Fruit fly (Drosophila melanogaster) whole organism, embryonic: ENCODE measurements around the gene CG1494.

Source experiments
- CG11093 ChIP-seq: fragments of 200-800 bp; sonication (Bioruptor generic); IDR thresholded peaks from 3 replicates; pipeline ENCODE4 v1.3.6; 2022; ENCODE audit warnings: missing biosample characterization, missing genetic modification characterization
- CG12744 ChIP-seq: fragments of 200-800 bp; sonication (Bioruptor generic); optimal IDR thresholded peaks from 2 replicates; lab custom pipeline; 2016; ENCODE audit warnings: missing biosample characterization, missing genetic modification characterization
- CG13775 ChIP-seq: fragments of 200-800 bp; sonication (Bioruptor generic); optimal IDR thresholded peaks from 3 replicates; lab custom pipeline; 2017; ENCODE audit warnings: missing biosample characterization, mild to moderate bottlenecking, missing genetic modification characterization
- CG15514 ChIP-seq: fragments of 200-800 bp; sonication (Bioruptor generic); optimal IDR thresholded peaks from 3 replicates; lab custom pipeline; 2017; ENCODE audit warnings: missing biosample characterization, missing genetic modification characterization, mild to moderate bottlenecking, moderate library complexity, missing genetic modification reagents
- CG1602 ChIP-seq: fragments of 200-800 bp; sonication (Bioruptor generic); optimal IDR thresholded peaks from 3 replicates; lab custom pipeline; 2016; ENCODE audit warnings: missing biosample characterization, missing genetic modification characterization
- CG1603 ChIP-seq: fragments of 200-800 bp; sonication (Bioruptor generic); optimal IDR thresholded peaks from 2 replicates; lab custom pipeline; 2019; ENCODE audit warnings: missing biosample characterization, mild to moderate bottlenecking, missing genetic modification characterization, moderate library complexity
- CG17328 ChIP-seq: fragments of 200-800 bp; sonication (Bioruptor generic); IDR thresholded peaks from 2 replicates; pipeline ENCODE4 v1.3.6; 2022; ENCODE audit warnings: missing biosample characterization, missing genetic modification characterization
- CG18599 ChIP-seq: fragments of 200-800 bp; sonication (Bioruptor generic); optimal IDR thresholded peaks from 3 replicates; lab custom pipeline; 2017; ENCODE audit warnings: missing biosample characterization, missing genetic modification characterization, mild to moderate bottlenecking, moderate library complexity, missing genetic modification reagents
- CG18764 ChIP-seq: fragments of 200-800 bp; sonication (Bioruptor generic); optimal IDR thresholded peaks from 3 replicates; lab custom pipeline; 2016; ENCODE audit warnings: missing biosample characterization, missing genetic modification characterization
- CG3065 ChIP-seq: fragments of 200-800 bp; sonication (Bioruptor generic); optimal IDR thresholded peaks from 2 replicates; lab custom pipeline; 2016; ENCODE audit warnings: missing biosample characterization, missing genetic modification characterization
- CG31365 ChIP-seq: fragments of 200-800 bp; sonication (Bioruptor generic); optimal IDR thresholded peaks from 2 replicates; lab custom pipeline; 2018; ENCODE audit warnings: missing biosample characterization, mild to moderate bottlenecking, missing genetic modification characterization
- CG31441 ChIP-seq: fragments of 200-800 bp; sonication (Bioruptor generic); IDR thresholded peaks from 2 replicates; pipeline ENCODE4 v1.3.6; 2022; ENCODE audit warnings: missing biosample characterization, missing genetic modification characterization
- CG3726 ChIP-seq: fragments of 200-800 bp; sonication (Bioruptor generic); IDR thresholded peaks from 3 replicates; pipeline ENCODE4, ENCODE4 v1.3.6; 2022; ENCODE audit warnings: missing biosample characterization, missing genetic modification characterization
- CG6175 ChIP-seq: fragments of 200-800 bp; sonication (Bioruptor generic); IDR thresholded peaks from 3 replicates; pipeline ENCODE4 v1.3.6; 2022; ENCODE audit warnings: missing biosample characterization, missing genetic modification characterization
- CG6765 ChIP-seq: fragments of 200-800 bp; sonication (Bioruptor generic); optimal IDR thresholded peaks from 3 replicates; lab custom pipeline; 2017; ENCODE audit warnings: missing biosample characterization, mild to moderate bottlenecking, missing genetic modification characterization
- CG7839 ChIP-seq: fragments of 200-800 bp; sonication (Bioruptor generic); optimal IDR thresholded peaks from 3 replicates; lab custom pipeline; 2018; ENCODE audit warnings: missing biosample characterization, mild to moderate bottlenecking, missing genetic modification characterization, moderate library complexity
- CG8478 ChIP-seq: fragments of >200 bp; optimal IDR thresholded peaks from 2 replicates; lab custom pipeline; 2018
- Doc2 ChIP-seq: fragments of 200-800 bp; sonication (Bioruptor generic); IDR thresholded peaks from 2 replicates; pipeline ENCODE4 v1.3.6; 2022; ENCODE audit warnings: missing biosample characterization, missing genetic modification characterization
- ERR ChIP-seq: fragments of 200-800 bp; sonication (Bioruptor generic); optimal IDR thresholded peaks from 2 replicates; lab custom pipeline; 2016; ENCODE audit warnings: missing biosample characterization, missing genetic modification characterization
- Hand ChIP-seq: fragments of 200-800 bp; sonication (Bioruptor generic); optimal IDR thresholded peaks from 2 replicates; lab custom pipeline; 2017; ENCODE audit warnings: mild to moderate bottlenecking, missing biosample characterization, missing genetic modification reagents, missing genetic modification characterization
- Hr78 ChIP-seq, 2 experiments: fragments of 200-800 bp in 1 of 2; fragments of >200 bp in 1 of 2; sonication (Bioruptor generic) in 1 of 2; optimal IDR thresholded peaks; 2 replicates each; lab custom pipeline; 2017 to 2019; ENCODE audit warnings: missing biosample characterization in 2 of 2, missing genetic modification characterization in 2 of 2, mild to moderate bottlenecking in 1 of 2, moderate library complexity in 1 of 2
- Oaz ChIP-seq: fragments of 200-800 bp; sonication (Bioruptor generic); IDR thresholded peaks from 2 replicates; pipeline ENCODE4 v1.3.6; 2022; ENCODE audit warnings: missing biosample characterization, missing genetic modification characterization
- Oli ChIP-seq: fragments of 200-800 bp; sonication (Bioruptor generic); optimal IDR thresholded peaks from 2 replicates; lab custom pipeline; 2018; ENCODE audit warnings: missing biosample characterization, mild to moderate bottlenecking, missing genetic modification characterization, moderate library complexity
- Optix ChIP-seq: fragments of 200-800 bp; sonication (Bioruptor generic); IDR thresholded peaks from 3 replicates; pipeline ENCODE4 v1.3.6; 2022; ENCODE audit warnings: missing biosample characterization, missing genetic modification characterization
- PHDP ChIP-seq: fragments of 200-800 bp; sonication (Bioruptor generic); optimal IDR thresholded peaks from 3 replicates; lab custom pipeline; 2018; ENCODE audit warnings: missing biosample characterization, mild to moderate bottlenecking, missing genetic modification characterization, moderate library complexity
- Six4 ChIP-seq: fragments of 200-800 bp; sonication (Bioruptor generic); optimal IDR thresholded peaks from 2 replicates; lab custom pipeline; 2016; ENCODE audit warnings: missing biosample characterization, missing genetic modification characterization
- Tbp ChIP-seq: fragments of >200 bp; optimal IDR thresholded peaks from 2 replicates; lab custom pipeline; 2018; ENCODE audit warnings: missing biosample characterization, missing genetic modification characterization
- Xbp1 ChIP-seq: fragments of 200-800 bp; sonication (Bioruptor generic); optimal IDR thresholded peaks from 3 replicates; lab custom pipeline; 2016; ENCODE audit warnings: missing biosample characterization, mild to moderate bottlenecking, missing genetic modification characterization
- ab ChIP-seq: fragments of 200-800 bp; sonication (Bioruptor generic); optimal IDR thresholded peaks from 2 replicates; lab custom pipeline; 2016; ENCODE audit warnings: missing biosample characterization, missing genetic modification characterization
- az2 ChIP-seq: fragments of 200-800 bp; sonication (Bioruptor generic); optimal IDR thresholded peaks from 3 replicates; lab custom pipeline; 2016; ENCODE audit warnings: missing biosample characterization, missing genetic modification characterization
- bsh ChIP-seq, 2 experiments: fragments of 200-800 bp; sonication (Bioruptor generic); optimal IDR thresholded peaks; 2 replicates each; lab custom pipeline; 2017 to 2018; ENCODE audit warnings: mild to moderate bottlenecking in 2 of 2, missing biosample characterization in 2 of 2, missing genetic modification characterization in 2 of 2, moderate library complexity in 1 of 2
- croc ChIP-seq: fragments of 200-800 bp; sonication (Bioruptor generic); conservative IDR thresholded peaks from 3 replicates; pipeline ENCODE4 v1.3.6; 2022; ENCODE audit warnings: missing biosample characterization, missing genetic modification characterization
- crol ChIP-seq: fragments of 200-800 bp; sonication (Bioruptor generic); IDR thresholded peaks from 2 replicates; pipeline ENCODE4 v1.3.6; 2022; ENCODE audit warnings: missing biosample characterization, missing genetic modification characterization
- dpn ChIP-seq, 2 experiments: fragments of 200-800 bp; sonication (Bioruptor generic); optimal IDR thresholded peaks; 3 replicates each; lab custom pipeline; 2016; ENCODE audit warnings: missing biosample characterization in 2 of 2, missing genetic modification characterization in 2 of 2
- esg ChIP-seq: fragments of 200-800 bp; sonication (Bioruptor generic); conservative IDR thresholded peaks from 2 replicates; pipeline ENCODE4 v1.3.6; 2022; ENCODE audit warnings: missing biosample characterization, missing genetic modification characterization
- ham ChIP-seq: fragments of 200-800 bp; sonication (Bioruptor generic); IDR thresholded peaks from 2 replicates; pipeline ENCODE4 v1.3.6; 2022; ENCODE audit warnings: missing biosample characterization, missing genetic modification characterization
- inv ChIP-seq: fragments of 200-800 bp; sonication (Bioruptor generic); IDR thresholded peaks from 2 replicates; pipeline ENCODE4 v1.3.6; 2022; ENCODE audit warnings: missing biosample characterization, missing genetic modification characterization; ENCODE audit not compliant: partially characterized antibody
- odd ChIP-seq: fragments of 200-800 bp; sonication (Bioruptor generic); optimal IDR thresholded peaks from 2 replicates; lab custom pipeline; 2017; ENCODE audit warnings: missing biosample characterization, mild to moderate bottlenecking, missing genetic modification characterization
- org-1 ChIP-seq: fragments of 200-800 bp; sonication (Bioruptor generic); optimal IDR thresholded peaks from 2 replicates; lab custom pipeline; 2017; ENCODE audit warnings: missing biosample characterization, missing genetic modification characterization
- pnt ChIP-seq: fragments of 200-800 bp; sonication (Bioruptor generic); optimal IDR thresholded peaks from 3 replicates; lab custom pipeline; 2016; ENCODE audit warnings: missing biosample characterization, missing genetic modification characterization
- row ChIP-seq: fragments of 200-800 bp; sonication (Bioruptor generic); IDR thresholded peaks from 3 replicates; pipeline ENCODE4 v1.3.6; 2022; ENCODE audit warnings: missing biosample characterization, missing genetic modification characterization
- run ChIP-seq: fragments of 200-800 bp; sonication (Bioruptor generic); optimal IDR thresholded peaks from 3 replicates; lab custom pipeline; 2018; ENCODE audit warnings: missing biosample characterization, mild to moderate bottlenecking, missing genetic modification characterization
- sens ChIP-seq: fragments of 200-800 bp; sonication (Bioruptor generic); peaks from one replicate; lab custom pipeline; 2016; ENCODE audit warnings: missing biosample characterization, missing genetic modification characterization
- slou ChIP-seq: fragments of 200-800 bp; sonication (Bioruptor generic); optimal IDR thresholded peaks from 3 replicates; lab custom pipeline; 2016; ENCODE audit warnings: missing biosample characterization, missing genetic modification characterization
- tin ChIP-seq: fragments of 200-800 bp; sonication (Bioruptor generic); optimal IDR thresholded peaks from 3 replicates; lab custom pipeline; 2016; ENCODE audit warnings: missing biosample characterization, missing genetic modification characterization
- tll ChIP-seq, 2 experiments: fragments of 200-800 bp in 1 of 2; fragments of >200 bp in 1 of 2; sonication (Bioruptor generic) in 1 of 2; optimal IDR thresholded peaks; 2 replicates each; lab custom pipeline; 2017 to 2019; ENCODE audit warnings: missing biosample characterization in 2 of 2, missing genetic modification characterization in 2 of 2, mild to moderate bottlenecking in 1 of 2, moderate library complexity in 1 of 2

Gene CG1494

DNA sequence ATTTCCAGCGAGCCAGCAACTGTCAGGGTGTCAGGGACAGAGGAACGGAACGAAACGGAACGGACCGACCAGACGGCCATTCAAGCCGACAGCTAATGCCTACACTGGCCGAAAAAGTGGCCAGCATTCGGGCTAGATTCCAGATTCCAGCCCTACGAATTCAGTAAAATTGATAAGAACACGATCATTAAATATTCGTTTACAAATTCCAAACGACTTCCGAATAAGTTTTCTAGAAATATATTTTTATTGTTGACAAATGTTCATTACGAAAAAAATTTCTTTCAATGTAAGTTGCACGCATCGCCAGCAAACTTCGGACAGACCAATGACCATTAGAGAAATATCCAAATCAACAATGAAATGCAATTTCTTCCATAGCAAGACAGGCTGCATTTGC is 19.7 kb upstream of the CG1494 start (continued):
- TF ChIP-seq Six4 (GFP tag; lab: Kevin White, UChicago): no peak
- 0 out of 2 replicates have a peak, but pooled peaks have one; percentile 1 for TF ChIP-seq crol (GFP tag; lab: Robert Waterston, UW)
- TF ChIP-seq tin (GFP tag; lab: Kevin White, UChicago): no peak
- no peak for TF ChIP-seq ab
- TF ChIP-seq CG3726 (GFP tag; lab: Robert Waterston, UW): no peak
- TF ChIP-seq Tbp (GFP tag; lab: Kevin White, UChicago): no peak
- TF ChIP-seq ham (GFP tag; lab: Robert Waterston, UW): no peak
- no peak for TF ChIP-seq CG13775 (GFP tag; lab: Kevin White, UChicago)
- TF ChIP-seq inv (GFP tag; lab: Robert Waterston, UW): no peak
- TF ChIP-seq az2 (GFP tag; lab: Kevin White, UChicago): no peak
- TF ChIP-seq bsh (GFP tag; optimal IDR thresholded peaks at IDR 0.05; lab: Kevin White, UChicago): peak in 1 of 2 experiments; percentile 19
- peak; percentile 78 for TF ChIP-seq sens
- no peak for TF ChIP-seq slou (GFP tag; lab: Kevin White, UChicago)
- TF ChIP-seq Optix: no peak
- TF ChIP-seq CG18764 (GFP tag; lab: Kevin White, UChicago): no peak
- no peak for TF ChIP-seq CG8478 (lab: Kevin White, UChicago)
- TF ChIP-seq CG1602: peak; percentile 5
- no peak for TF ChIP-seq pnt (GFP tag; lab: Kevin White, UChicago)
- TF ChIP-seq CG7839 (tag; lab: Kevin White, UChicago): peak; percentile 5
- no peak for TF ChIP-seq CG11093
- no peak for TF ChIP-seq CG6765 (GFP tag; lab: Kevin White, UChicago)
- TF ChIP-seq CG31365: no peak
- TF ChIP-seq Xbp1 (GFP tag; lab: Kevin White, UChicago): no peak
- TF ChIP-seq CG17328 (GFP tag; lab: Robert Waterston, UW): 0 out of 2 replicates have a peak, but pooled peaks have one; percentile 16
- TF ChIP-seq CG3065: no peak
- TF ChIP-seq croc (GFP tag; lab: Robert Waterston, UW): no peak
- peak; percentile 14 for TF ChIP-seq CG1603 (tag; lab: Kevin White, UChicago)
- TF ChIP-seq org-1 (GFP tag; lab: Kevin White, UChicago): no peak
- no peak for TF ChIP-seq CG15514 (GFP tag; lab: Kevin White, UChicago)
- no peak for TF ChIP-seq run (tag; lab: Kevin White, UChicago)
- TF ChIP-seq Doc2 (GFP tag; lab: Robert Waterston, UW): no peak
- TF ChIP-seq Hr78 (GFP tag; optimal IDR thresholded peaks at IDR 0.05; lab: Kevin White, UChicago): no peak
- TF ChIP-seq tll (GFP tag; optimal IDR thresholded peaks at IDR 0.05; lab: Kevin White, UChicago): no peak
- TF ChIP-seq Oli (tag; lab: Kevin White, UChicago): peak; percentile 15
- no peak for TF ChIP-seq esg (GFP tag; lab: Robert Waterston, UW)
- TF ChIP-seq CG31441: no peak
- TF ChIP-seq CG18599 (GFP tag; lab: Kevin White, UChicago): no peak
- peak; percentile 34; the same call in 2 of the 3 replicates for TF ChIP-seq row (GFP tag; lab: Robert Waterston, UW)
- TF ChIP-seq Oaz (GFP tag; lab: Robert Waterston, UW): no peak
- no peak for TF ChIP-seq Hand (GFP tag; lab: Kevin White, UChicago)
- no peak for TF ChIP-seq dpn (GFP tag; optimal IDR thresholded peaks at IDR 0.05; lab: Kevin White, UChicago)
- no peak for TF ChIP-seq CG6175 (GFP tag; lab: Robert Waterston, UW)
- no peak for TF ChIP-seq ERR (GFP tag; lab: Kevin White, UChicago)
- TF ChIP-seq PHDP (tag; lab: Kevin White, UChicago): no peak
- no peak for TF ChIP-seq CG12744
- TF ChIP-seq odd: no peak
